Worm (Caenorhabditis elegans) whole organism, midembryonic: Measurements from ENCODE around the gene T16G12.9.

Experiments used
- cog-1 ChIP-seq: sonication (generic microtip); optimal IDR thresholded peaks from 2 replicates; lab custom pipeline; 2016; ENCODE audit warnings: missing genetic modification characterization, missing compliant biosample characterization
- ref-1 ChIP-seq: fragments of 200-800 bp; sonication (Bioruptor generic); conservative IDR thresholded peaks from 2 replicates; pipeline ENCODE4 v1.3.6; 2022; ENCODE audit warnings: missing genetic modification reagents, missing genetic modification characterization, missing compliant biosample characterization
- tab-1 ChIP-seq: fragments of 200-800 bp; sonication (Bioruptor generic); IDR thresholded peaks from 2 replicates; pipeline ENCODE4 v1.3.6; 2022; ENCODE audit warnings: missing genetic modification characterization, missing compliant biosample characterization

DNA sequence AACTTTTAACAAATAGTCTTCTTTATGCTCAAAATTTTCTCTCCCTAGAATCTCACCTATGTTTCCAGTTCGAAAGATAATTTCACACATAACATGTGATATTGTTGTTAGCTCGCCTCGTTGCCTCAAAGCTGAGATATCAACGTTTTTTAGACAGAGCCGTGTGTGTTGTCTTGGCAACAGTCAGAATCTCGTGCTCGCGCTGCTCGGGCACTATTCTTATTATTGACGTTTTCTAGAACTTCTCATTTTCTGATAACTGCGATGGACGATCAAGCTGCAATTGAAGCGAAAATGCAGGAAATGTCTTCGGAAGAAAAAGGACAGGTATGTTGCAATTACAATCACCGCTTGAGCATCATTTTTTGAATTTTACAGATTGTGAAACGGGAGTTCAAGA is 42.3 kb downstream of the T16G12.9 start, which contains the start of gene xbx-3:
- TF ChIP-seq tab-1 (GFP tag; lab: Robert Waterston, UW), result no peak
- no peak for TF ChIP-seq cog-1 (tag; lab: Kevin White, UChicago)
- TF ChIP-seq ref-1, result no peak
